Comparison of ENCODE assay signal across 3 worm cellular contexts in the genomic region with DNA sequence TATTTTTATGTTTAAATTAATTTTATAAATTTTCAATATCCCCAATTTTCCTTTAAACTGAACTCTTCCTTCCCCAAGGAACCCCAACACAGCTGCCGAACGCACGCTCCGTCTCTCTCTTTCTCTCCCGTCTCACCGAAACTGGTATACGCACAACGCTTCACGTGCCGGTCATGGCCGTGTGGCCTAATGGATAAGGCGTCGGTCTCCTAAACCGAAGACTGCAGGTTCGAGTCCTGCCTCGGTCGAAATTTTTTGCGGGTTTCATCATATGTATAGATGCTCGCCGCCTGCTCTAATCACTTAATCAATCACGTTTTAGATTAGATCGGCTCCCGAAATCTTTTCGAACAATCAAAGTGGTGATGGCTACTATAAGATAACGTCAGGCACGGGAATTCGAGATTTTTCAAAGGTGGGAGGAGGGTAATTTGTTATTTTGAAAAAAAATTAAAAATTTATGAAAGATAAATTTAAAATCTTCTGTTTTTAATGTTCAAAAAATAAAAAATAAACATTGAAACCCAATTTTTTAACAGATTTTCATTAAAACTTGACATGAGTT.
TF ChIP-seq lines count a peak whose summit lies in the region.

No protein-coding gene starts in this region.

TF ChIP-seq in whole organism, L1 larva, 84 proteins besides CTCF, POLR2A, EP300 and RAD21 (continued from another document and continues in another):
- TF ChIP-seq mab-9 (GFP tag; IDR thresholded peaks at IDR 0.05; lab: Robert Waterston, UW) (no peak), dsc-1 (tag; optimal IDR thresholded peaks at IDR 0.05; lab: Kevin White, UChicago) (peak; percentile 64), pax-3 (tag; optimal IDR thresholded peaks at IDR 0.05; lab: Kevin White, UChicago) (peak; percentile 4), ztf-11 (tag; optimal IDR thresholded peaks at IDR 0.05; lab: Kevin White, UChicago) (peak in 1 of 2 experiments; percentile 34), snu-23 (GFP tag; optimal IDR thresholded peaks at IDR 0.05; lab: Kevin White, UChicago) (peak; percentile 81), C16A3.4 (tag; optimal IDR thresholded peaks at IDR 0.05; lab: Kevin White, UChicago) (peak; percentile 39), F16B12.6 (tag; optimal IDR thresholded peaks at IDR 0.05; lab: Kevin White, UChicago) (peak; percentile 28), fkh-10 (GFP tag; optimal IDR thresholded peaks at IDR 0.05; lab: Kevin White, UChicago) (peak; percentile 39), ceh-63 (GFP tag; optimal IDR thresholded peaks at IDR 0.05; lab: Kevin White, UChicago) (no peak), isw-1 (GFP tag; IDR thresholded peaks at IDR 0.05; lab: Robert Waterston, UW) (peak; percentile 4; the same call in 1 of the 2 replicates), aha-1 (tag; optimal IDR thresholded peaks at IDR 0.05; lab: Kevin White, UChicago) (no peak), unc-62 (GFP tag; optimal IDR thresholded peaks at IDR 0.05; lab: Kevin White, UChicago) (no peak), mep-1 (tag; optimal IDR thresholded peaks at IDR 0.05; lab: Kevin White, UChicago) (peak; percentile 63), pag-3 (tag; optimal IDR thresholded peaks at IDR 0.05; lab: Kevin White, UChicago; ENCODE audit: borderline replicate concordance, insufficient read depth) (no peak), swsn-7 (tag; optimal IDR thresholded peaks at IDR 0.05; lab: Kevin White, UChicago) (peak; percentile 63), nhr-84 (tag; optimal IDR thresholded peaks at IDR 0.05; lab: Kevin White, UChicago) (no peak), nhr-11 (tag; optimal IDR thresholded peaks at IDR 0.05; lab: Kevin White, UChicago) (no peak), lin-14 (GFP tag; optimal IDR thresholded peaks at IDR 0.05; lab: Kevin White, UChicago) (peak; percentile 77), unc-130 (tag; optimal IDR thresholded peaks at IDR 0.05; lab: Kevin White, UChicago) (peak; percentile 74), nhr-85 (tag; lab: Kevin White, UChicago) (no peak), ets-5 (GFP tag; IDR thresholded peaks at IDR 0.05; lab: Robert Waterston, UW) (no peak), fos-1 (tag; optimal IDR thresholded peaks at IDR 0.05; lab: Kevin White, UChicago) (peak; percentile 39), mdl-1 (tag; optimal IDR thresholded peaks at IDR 0.05; lab: Kevin White, UChicago) (peak in 1 of 2 experiments; percentile 95), Y116A8C.19 (tag; optimal IDR thresholded peaks at IDR 0.05; lab: Kevin White, UChicago; ENCODE audit: borderline replicate concordance) (no peak), dpl-1 (GFP tag; optimal IDR thresholded peaks at IDR 0.05; lab: Kevin White, UChicago) (peak; percentile 6 to 52 (median 51)), nhr-71 (tag; optimal IDR thresholded peaks at IDR 0.05; lab: Kevin White, UChicago) (no peak), egl-27 (tag; optimal IDR thresholded peaks at IDR 0.05; lab: Kevin White, UChicago) (no peak), blmp-1 (tag; optimal IDR thresholded peaks at IDR 0.05; lab: Kevin White, UChicago) (no peak), xbp-1 (tag; optimal IDR thresholded peaks at IDR 0.05; lab: Kevin White, UChicago) (peak; percentile 31), lin-39 (tag; optimal IDR thresholded peaks at IDR 0.05; lab: Kevin White, UChicago) (no peak), tlp-1 (tag; optimal IDR thresholded peaks at IDR 0.05; lab: Kevin White, UChicago) (no peak), snpc-4 (tag; optimal IDR thresholded peaks at IDR 0.05; lab: Kevin White, UChicago) (no peak), zip-4 (GFP tag; optimal IDR thresholded peaks at IDR 0.05; lab: Kevin White, UChicago) (peak; percentile 1), skn-1 (tag; optimal IDR thresholded peaks at IDR 0.05; lab: Kevin White, UChicago) (peak; percentile 54), ceh-90 (tag; optimal IDR thresholded peaks at IDR 0.05; lab: Kevin White, UChicago) (no peak), nhr-28 (tag; optimal IDR thresholded peaks at IDR 0.05; lab: Kevin White, UChicago) (no peak), efl-1 (optimal IDR thresholded peaks at IDR 0.05; lab: Kevin White, UChicago) (peak; percentile 23 to 51), efl-1 (GFP tag; optimal IDR thresholded peaks at IDR 0.05 in 1 of 2; lab: Kevin White, UChicago) (peak; percentile 30 to 92), ces-1 (GFP tag; optimal IDR thresholded peaks at IDR 0.05; lab: Kevin White, UChicago) (no peak), sup-37 (GFP tag; optimal IDR thresholded peaks at IDR 0.05; lab: Kevin White, UChicago) (no peak), unc-30 (tag; optimal IDR thresholded peaks at IDR 0.05; lab: Kevin White, UChicago) (no peak), ama-1 (optimal IDR thresholded peaks at IDR 0.05; lab: Kevin White, UChicago) (no peak)

TF ChIP-seq in whole organism, L3 larva, 47 proteins besides CTCF, POLR2A, EP300 and RAD21 (continued from another document):
- peak; percentile 87 for TF ChIP-seq lin-39 (tag; optimal IDR thresholded peaks at IDR 0.05; lab: Kevin White, UChicago)
- peak; percentile 61 for TF ChIP-seq nfya-1 (tag; optimal IDR thresholded peaks at IDR 0.05; lab: Kevin White, UChicago; ENCODE audit: insufficient read depth)
- peak; percentile 1 for TF ChIP-seq pqm-1 (tag; optimal IDR thresholded peaks at IDR 0.05; lab: Kevin White, UChicago)
- peak; percentile 23 for TF ChIP-seq lin-15B (tag; optimal IDR thresholded peaks at IDR 0.05; lab: Kevin White, UChicago)

TF ChIP-seq in whole organism, young adult, 124 proteins besides CTCF, POLR2A, EP300 and RAD21 (continued from another document and continues in another):
- TF ChIP-seq Y79H2A.3 (GFP tag; conservative IDR thresholded peaks at IDR 0.05; lab: Robert Waterston, UW) (no peak), nfyb-1 (GFP tag; IDR thresholded peaks at IDR 0.05; lab: Robert Waterston, UW) (peak; percentile 79), ama-1 (optimal IDR thresholded peaks at IDR 0.05; lab: Kevin White, UChicago) (no peak), ama-1 (GFP tag; optimal IDR thresholded peaks at IDR 0.05; lab: Kevin White, UChicago) (no peak), unc-130 (GFP tag; optimal IDR thresholded peaks at IDR 0.05; lab: Kevin White, UChicago) (peak; percentile 22), mxl-1 (tag; optimal IDR thresholded peaks at IDR 0.05; lab: Kevin White, UChicago) (peak; percentile 75), Y95B8A.8 (GFP tag; IDR thresholded peaks at IDR 0.05; lab: Robert Waterston, UW) (0 out of 2 replicates have a peak, but pooled peaks have one; percentile 56), sdz-38 (tag; optimal IDR thresholded peaks at IDR 0.05; lab: Kevin White, UChicago) (no peak), pha-4 (tag; optimal IDR thresholded peaks at IDR 0.05; lab: Kevin White, UChicago) (no peak), efl-1 (GFP tag; optimal IDR thresholded peaks at IDR 0.05; lab: Kevin White, UChicago) (no peak), sea-2 (GFP tag; IDR thresholded peaks at IDR 0.05; lab: Robert Waterston, UW) (no peak), ceh-91 (GFP tag; IDR thresholded peaks at IDR 0.05; lab: Robert Waterston, UW) (0 out of 2 replicates have a peak, but pooled peaks have one; percentile 12), B0261.1 (tag; optimal IDR thresholded peaks at IDR 0.05; lab: Kevin White, UChicago) (peak; percentile 92), nhr-80 (tag; optimal IDR thresholded peaks at IDR 0.05; lab: Kevin White, UChicago) (no peak), egl-18 (GFP tag; IDR thresholded peaks at IDR 0.05; lab: Robert Waterston, UW) (no peak), nhr-179 (tag; optimal IDR thresholded peaks at IDR 0.05; lab: Kevin White, UChicago) (no peak), ztf-3 (GFP tag; optimal IDR thresholded peaks at IDR 0.05; lab: Kevin White, UChicago) (no peak), F22D6.2 (tag; optimal IDR thresholded peaks at IDR 0.05; lab: Kevin White, UChicago) (no peak), snpc-4 (GFP tag; optimal IDR thresholded peaks at IDR 0.05; lab: Kevin White, UChicago) (peak; percentile 28), snpc-4 (tag; optimal IDR thresholded peaks at IDR 0.05; lab: Kevin White, UChicago) (peak in 1 of 4 experiments; percentile 58), snpc-1.3 (tag; optimal IDR thresholded peaks at IDR 0.05; lab: Kevin White, UChicago; ENCODE audit: insufficient read depth) (peak; percentile 29), fkh-3 (tag; optimal IDR thresholded peaks at IDR 0.05; lab: Kevin White, UChicago) (no peak), attf-3 (GFP tag; conservative IDR thresholded peaks at IDR 0.05; lab: Robert Waterston, UW) (peak; percentile 67), F52B5.7 (tag; optimal IDR thresholded peaks at IDR 0.05; lab: Kevin White, UChicago) (peak; percentile 44), mel-28 (tag; optimal IDR thresholded peaks at IDR 0.05; lab: Kevin White, UChicago; ENCODE audit: borderline replicate concordance) (no peak), madf-6 (GFP tag; IDR thresholded peaks at IDR 0.05; lab: Robert Waterston, UW) (peak; percentile 39; the same call in 1 of the 2 replicates), ceh-100 (GFP tag; IDR thresholded peaks at IDR 0.05; lab: Robert Waterston, UW) (peak; percentile 20; the same call in 1 of the 2 replicates), F57C9.4 (tag; optimal IDR thresholded peaks at IDR 0.05; lab: Kevin White, UChicago) (no peak), Y67H2A.10 (GFP tag; conservative IDR thresholded peaks at IDR 0.05; lab: Robert Waterston, UW) (no peak), akir-1 (GFP tag; optimal IDR thresholded peaks at IDR 0.05; lab: Kevin White, UChicago) (peak; percentile 25), lir-1 (GFP tag; conservative IDR thresholded peaks at IDR 0.05; lab: Robert Waterston, UW) (0 out of 2 replicates have a peak, but pooled peaks have one; percentile 14), hlh-12 (tag; optimal IDR thresholded peaks at IDR 0.05; lab: Kevin White, UChicago) (peak; percentile 9), ztf-6 (GFP tag; IDR thresholded peaks at IDR 0.05; lab: Robert Waterston, UW) (0 out of 2 replicates have a peak, but pooled peaks have one; percentile 39), Y53F4B.3 (GFP tag; IDR thresholded peaks at IDR 0.05; lab: Robert Waterston, UW) (no peak), F33H1.4 (GFP tag; IDR thresholded peaks at IDR 0.05; lab: Robert Waterston, UW) (no peak; the same call in 1 of the 2 replicates), F23B12.7 (tag; optimal IDR thresholded peaks at IDR 0.05; lab: Kevin White, UChicago; ENCODE audit: insufficient read depth) (no peak), lin-40 (tag; optimal IDR thresholded peaks at IDR 0.05; lab: Kevin White, UChicago) (no peak), xnd-1 (tag; optimal IDR thresholded peaks at IDR 0.05; lab: Kevin White, UChicago) (no peak), hmg-1.2 (GFP tag; IDR thresholded peaks at IDR 0.05; lab: Robert Waterston, UW) (peak; percentile 81), nfya-2 (GFP tag; IDR thresholded peaks at IDR 0.05; lab: Robert Waterston, UW) (no peak), ztf-22 (GFP tag; optimal IDR thresholded peaks at IDR 0.05; lab: Kevin White, UChicago) (no peak), aptf-2 (GFP tag; conservative IDR thresholded peaks at IDR 0.05; lab: Robert Waterston, UW) (0 out of 2 replicates have a peak, but pooled peaks have one; percentile 44), hrde-1 (tag; optimal IDR thresholded peaks at IDR 0.05; lab: Kevin White, UChicago; ENCODE audit: borderline replicate concordance) (peak; percentile 0), Y56A3A.18 (GFP tag; IDR thresholded peaks at IDR 0.05; lab: Robert Waterston, UW) (0 out of 2 replicates have a peak, but pooled peaks have one; percentile 54), gei-17 (GFP tag; optimal IDR thresholded peaks at IDR 0.05; lab: Kevin White, UChicago) (no peak), lsy-27 (tag; optimal IDR thresholded peaks at IDR 0.05; lab: Kevin White, UChicago; ENCODE audit: borderline replicate concordance, insufficient read depth) (peak; percentile 30), rpc-1 (optimal IDR thresholded peaks at IDR 0.05; lab: Kevin White, UChicago) (peak; percentile 70), rpc-1 (tag; optimal IDR thresholded peaks at IDR 0.05; lab: Kevin White, UChicago) (peak; percentile 84), let-526 (GFP tag; IDR thresholded peaks at IDR 0.05; lab: Robert Waterston, UW) (no peak), D2030.7 (GFP tag; IDR thresholded peaks at IDR 0.05; lab: Robert Waterston, UW) (peak; percentile 76), F57A8.1 (GFP tag; optimal IDR thresholded peaks at IDR 0.05; lab: Kevin White, UChicago) (peak; percentile 3), ceh-58 (GFP tag; IDR thresholded peaks at IDR 0.05; lab: Robert Waterston, UW) (no peak), F55B11.4 (tag; optimal IDR thresholded peaks at IDR 0.05; lab: Kevin White, UChicago; ENCODE audit: borderline replicate concordance, insufficient read depth) (no peak), T26A5.8 (tag; optimal IDR thresholded peaks at IDR 0.05; lab: Kevin White, UChicago) (no peak), aptf-3 (GFP tag; IDR thresholded peaks at IDR 0.05; lab: Robert Waterston, UW) (no peak), nfya-1 (tag; optimal IDR thresholded peaks at IDR 0.05; lab: Kevin White, UChicago; ENCODE audit: borderline replicate concordance, insufficient read depth) (no peak), pbrm-1 (GFP tag; IDR thresholded peaks at IDR 0.05; lab: Robert Waterston, UW) (peak; percentile 54; the same call in 1 of the 2 replicates), repo-1 (tag; optimal IDR thresholded peaks at IDR 0.05; lab: Kevin White, UChicago) (no peak), lsl-1 (GFP tag; optimal IDR thresholded peaks at IDR 0.05; lab: Kevin White, UChicago) (peak; percentile 15), K12H6.12 (tag; optimal IDR thresholded peaks at IDR 0.05; lab: Kevin White, UChicago) (peak; percentile 50), B0035.1 (tag; optimal IDR thresholded peaks at IDR 0.05; lab: Kevin White, UChicago) (peak; percentile 13), nhr-90 (tag; optimal IDR thresholded peaks at IDR 0.05; lab: Kevin White, UChicago) (peak; percentile 74), atf-7 (tag; optimal IDR thresholded peaks at IDR 0.05; lab: Kevin White, UChicago) (no peak), madf-8 (GFP tag; conservative IDR thresholded peaks at IDR 0.05; lab: Robert Waterston, UW) (no peak), sptf-2 (GFP tag; optimal IDR thresholded peaks at IDR 0.05; lab: Kevin White, UChicago) (no peak), attf-6 (GFP tag; IDR thresholded peaks at IDR 0.05; lab: Robert Waterston, UW) (no peak), ekl-4 (GFP tag; IDR thresholded peaks at IDR 0.05; lab: Robert Waterston, UW) (peak; percentile 75), ztf-18 (tag; optimal IDR thresholded peaks at IDR 0.05; lab: Kevin White, UChicago) (peak; percentile 64), F49E8.2 (tag; optimal IDR thresholded peaks at IDR 0.05; lab: Kevin White, UChicago; ENCODE audit: insufficient read depth) (no peak), cebp-2 (GFP tag; IDR thresholded peaks at IDR 0.05; lab: Robert Waterston, UW) (peak; percentile 55; the same call in 1 of the 2 replicates), die-1 (tag; optimal IDR thresholded peaks at IDR 0.05; lab: Kevin White, UChicago) (peak; percentile 68), rcor-1 (GFP tag; IDR thresholded peaks at IDR 0.05; lab: Robert Waterston, UW) (no peak), him-1 (tag; optimal IDR thresholded peaks at IDR 0.05; lab: Kevin White, UChicago) (peak; percentile 94), ceh-79 (tag; optimal IDR thresholded peaks at IDR 0.05; lab: Kevin White, UChicago) (no peak), ztf-28 (GFP tag; IDR thresholded peaks at IDR 0.05; lab: Robert Waterston, UW) (0 out of 2 replicates have a peak, but pooled peaks have one; percentile 50), bed-2 (GFP tag; IDR thresholded peaks at IDR 0.05; lab: Robert Waterston, UW) (0 out of 2 replicates have a peak, but pooled peaks have one; percentile 8), dox-1 (GFP tag; IDR thresholded peaks at IDR 0.05; lab: Robert Waterston, UW) (peak; percentile 86), hlh-26 (GFP tag; conservative IDR thresholded peaks at IDR 0.05; lab: Robert Waterston, UW) (no peak), ceh-40 (GFP tag; IDR thresholded peaks at IDR 0.05; lab: Robert Waterston, UW) (no peak), bed-1 (GFP tag; IDR thresholded peaks at IDR 0.05; lab: Robert Waterston, UW) (no peak), egrh-3 (GFP tag; IDR thresholded peaks at IDR 0.05; lab: Robert Waterston, UW) (peak; percentile 43; the same call in 1 of the 2 replicates)
